Worm (Caenorhabditis elegans): ENCODE data around the gene fipr-2.

DNA sequence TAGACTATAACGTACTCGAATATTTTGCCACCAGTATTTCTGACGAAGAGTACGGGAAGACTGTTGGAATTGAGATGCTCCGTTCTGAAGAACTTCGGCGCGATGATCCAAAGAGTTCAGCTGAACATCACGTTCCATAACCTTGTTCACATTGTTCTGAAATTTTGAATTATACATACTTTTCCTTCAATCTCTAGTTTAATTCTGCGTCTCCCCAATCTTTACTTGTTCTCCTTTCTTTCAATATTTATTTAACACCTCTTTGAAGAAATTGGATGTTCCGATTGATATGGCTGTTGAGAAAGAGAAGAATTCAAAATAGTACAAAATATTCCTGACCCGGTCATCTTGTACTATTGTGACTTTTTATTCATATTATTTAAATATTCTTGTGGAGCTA, 20.3 kb upstream of the fipr-2 start, which contains the start of gene F23H12.3:
- TF ChIP-seq unc-39 (tag; optimal IDR thresholded peaks at IDR 0.05) (no peak), nhr-11 (tag; optimal IDR thresholded peaks at IDR 0.05) (no peak), nhr-77 (tag; optimal IDR thresholded peaks at IDR 0.05) (no peak)
